Fruit fly (Drosophila melanogaster) whole organism, embryonic: ENCODE data around the gene dally.

Experiments used
- Med ChIP-seq: fragments of 200-800 bp; sonication (Bioruptor generic); peaks from one replicate; lab custom pipeline; 2016; ENCODE audit warnings: missing biosample characterization, missing genetic modification characterization, mild to moderate bottlenecking, inconsistent platforms, moderate library complexity
- ara ChIP-seq: fragments of 200-800 bp; sonication (Bioruptor generic); IDR thresholded peaks from 2 replicates; pipeline ENCODE4 v1.3.6; 2022; ENCODE audit warnings: missing biosample characterization, missing genetic modification characterization
- br ChIP-seq: fragments of >200 bp; optimal IDR thresholded peaks from 2 replicates; lab custom pipeline; 2017
- gt ChIP-seq: fragments of 200-800 bp; sonication (Bioruptor generic); IDR thresholded peaks from 2 replicates; pipeline ENCODE4 v1.3.6; 2022; ENCODE audit warnings: missing biosample characterization, missing genetic modification characterization
- tll ChIP-seq, 2 experiments: fragments of 200-800 bp in 1 of 2; fragments of >200 bp in 1 of 2; sonication (Bioruptor generic) in 1 of 2; optimal IDR thresholded peaks; 2 replicates each; lab custom pipeline; 2017 to 2019; ENCODE audit warnings: missing biosample characterization in 2 of 2, missing genetic modification characterization in 2 of 2, mild to moderate bottlenecking in 1 of 2, moderate library complexity in 1 of 2
- wdn ChIP-seq: fragments of 200-800 bp; sonication (Bioruptor generic); IDR thresholded peaks from 2 replicates; pipeline ENCODE4 v1.3.6; 2022; ENCODE audit warnings: missing biosample characterization, missing genetic modification characterization

DNA sequence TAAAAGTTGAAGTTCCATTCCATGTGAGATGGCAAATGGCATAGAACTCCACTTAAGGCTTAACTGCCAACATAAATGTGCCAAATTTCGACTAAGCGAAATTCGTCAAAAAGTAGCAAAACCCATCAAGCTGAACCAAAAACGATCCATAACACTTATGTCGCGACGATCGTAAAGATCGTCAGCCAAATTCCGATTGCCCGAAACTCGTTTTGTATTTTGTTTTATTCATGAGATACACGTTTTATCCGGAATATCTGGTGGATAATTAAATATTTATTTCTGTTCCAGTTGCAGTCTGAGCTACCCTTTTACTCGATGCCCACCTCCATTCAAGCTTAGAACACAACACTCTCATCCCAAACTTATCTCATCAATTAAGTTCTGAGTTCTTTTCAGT lies 3.6 kb downstream of the dally start:
- TF ChIP-seq gt (GFP tag; lab: Robert Waterston, UW) (no peak), ara (no peak), br (no peak), tll (GFP tag; optimal IDR thresholded peaks at IDR 0.05; lab: Kevin White, UChicago) (no peak), Med (GFP tag; lab: Kevin White, UChicago) (no peak), wdn (GFP tag; lab: Robert Waterston, UW) (no peak)
